Fruit fly (Drosophila melanogaster): ENCODE measurements around the gene CG34134.

- TF ChIP-seq Sin3A (optimal IDR thresholded peaks at IDR 0.05) (no peak), h (optimal IDR thresholded peaks at IDR 0.05) (no peak)
Observed at dm6 chr2L:8195722-8196323, 5.2 kb upstream of the CG34134 start.
